Fruit fly (Drosophila melanogaster) whole organism, embryonic: ENCODE data around the gene Hexim.

Experiments
- ATbp ChIP-seq: fragments of 200-800 bp; sonication (Bioruptor generic); optimal IDR thresholded peaks from 2 replicates; lab custom pipeline; 2017; ENCODE audit warnings: missing biosample characterization, mild to moderate bottlenecking, missing genetic modification characterization, missing genetic modification reagents
- C15 ChIP-seq: fragments of 200-800 bp; sonication (Bioruptor generic); IDR thresholded peaks from 3 replicates; pipeline ENCODE4 v1.3.6; 2022; ENCODE audit warnings: missing biosample characterization, missing genetic modification characterization
- CG10147 ChIP-seq: fragments of 200-800 bp; sonication (Bioruptor generic); optimal IDR thresholded peaks from 2 replicates; lab custom pipeline; 2019; ENCODE audit warnings: missing biosample characterization, mild to moderate bottlenecking, missing genetic modification characterization, moderate library complexity
- CG10462 ChIP-seq: fragments of 200-800 bp; sonication (Bioruptor generic); optimal IDR thresholded peaks from 2 replicates; lab custom pipeline; 2016; ENCODE audit warnings: missing biosample characterization, missing genetic modification characterization
- CG12299 ChIP-seq: fragments of 200-800 bp; sonication (Bioruptor generic); optimal IDR thresholded peaks from 2 replicates; lab custom pipeline; 2018; ENCODE audit warnings: missing biosample characterization, mild to moderate bottlenecking, missing genetic modification characterization
- CG15073 ChIP-seq: fragments of 200-800 bp; sonication (Bioruptor generic); optimal IDR thresholded peaks from 2 replicates; lab custom pipeline; 2016; ENCODE audit warnings: missing biosample characterization, missing genetic modification characterization
- CG15479 ChIP-seq: fragments of 200-800 bp; sonication (Bioruptor generic); optimal IDR thresholded peaks from 3 replicates; lab custom pipeline; 2019; ENCODE audit warnings: missing biosample characterization, mild to moderate bottlenecking, missing genetic modification characterization, moderate library complexity
- CG16813 ChIP-seq: fragments of 200-800 bp; sonication (Bioruptor generic); IDR thresholded peaks from 3 replicates; pipeline ENCODE4 v1.3.6; 2022; ENCODE audit warnings: missing biosample characterization, missing genetic modification characterization; ENCODE audit not compliant: partially characterized antibody
- CG17361 ChIP-seq: fragments of 200-800 bp; sonication (Bioruptor generic); IDR thresholded peaks from 3 replicates; pipeline ENCODE4 v1.3.6; 2022; ENCODE audit warnings: missing biosample characterization, missing genetic modification characterization
- CG31388 ChIP-seq: fragments of 200-800 bp; sonication (Bioruptor generic); optimal IDR thresholded peaks from 2 replicates; lab custom pipeline; 2016; ENCODE audit warnings: missing biosample characterization, missing genetic modification characterization
- CG32532 ChIP-seq: fragments of 200-800 bp; sonication (Bioruptor generic); IDR thresholded peaks from 2 replicates; pipeline ENCODE4 v1.3.6; 2022; ENCODE audit warnings: missing biosample characterization, missing genetic modification characterization
- CG34422 ChIP-seq: fragments of 200-800 bp; sonication (Bioruptor generic); IDR thresholded peaks from 3 replicates; pipeline ENCODE4 v1.3.6; 2022; ENCODE audit warnings: missing biosample characterization, missing genetic modification characterization
- CG4328 ChIP-seq: fragments of 200-800 bp; sonication (Bioruptor generic); optimal IDR thresholded peaks from 3 replicates; lab custom pipeline; 2017; ENCODE audit warnings: missing biosample characterization, missing genetic modification reagents, missing genetic modification characterization
- CG4617 ChIP-seq: fragments of 200-800 bp; sonication (Bioruptor generic); optimal IDR thresholded peaks from 3 replicates; lab custom pipeline; 2016; ENCODE audit warnings: missing biosample characterization, missing genetic modification characterization, borderline replicate concordance
- CG4730 ChIP-seq: fragments of 200-800 bp; sonication (Bioruptor generic); IDR thresholded peaks from 2 replicates; pipeline ENCODE4 v1.3.6; 2022; ENCODE audit warnings: missing biosample characterization, missing genetic modification characterization
- CG7357 ChIP-seq: fragments of 200-800 bp; sonication (Bioruptor generic); IDR thresholded peaks from 3 replicates; pipeline ENCODE4 v1.3.6; 2022; ENCODE audit warnings: missing biosample characterization, missing genetic modification characterization
- CG9727 ChIP-seq: fragments of 200-800 bp; sonication (Bioruptor generic); optimal IDR thresholded peaks from 3 replicates; lab custom pipeline; 2017; ENCODE audit warnings: missing biosample characterization, mild to moderate bottlenecking, missing genetic modification characterization
- CG9797 ChIP-seq: fragments of 200-800 bp; sonication (Bioruptor generic); optimal IDR thresholded peaks from 3 replicates; lab custom pipeline; 2018; ENCODE audit warnings: missing biosample characterization, mild to moderate bottlenecking, missing genetic modification characterization
- CkIIα-i1 ChIP-seq: fragments of 200-800 bp; sonication (Bioruptor generic); IDR thresholded peaks from 2 replicates; pipeline ENCODE4 v1.3.6; 2022; ENCODE audit warnings: missing biosample characterization, missing genetic modification characterization
- Drgx ChIP-seq: fragments of 200-800 bp; sonication (Bioruptor generic); IDR thresholded peaks from 2 replicates; pipeline ENCODE4 v1.3.6; 2022; ENCODE audit warnings: missing biosample characterization, missing genetic modification characterization
- Fer1 ChIP-seq: fragments of 200-800 bp; sonication (Bioruptor generic); optimal IDR thresholded peaks from 2 replicates; lab custom pipeline; 2017; ENCODE audit warnings: missing biosample characterization, mild to moderate bottlenecking, missing genetic modification characterization
- Lim3 ChIP-seq: fragments of 200-800 bp; sonication (Bioruptor generic); IDR thresholded peaks from 2 replicates; pipeline ENCODE4 v1.3.6; 2022; ENCODE audit warnings: missing biosample characterization, missing genetic modification characterization
- Oli ChIP-seq: fragments of 200-800 bp; sonication (Bioruptor generic); optimal IDR thresholded peaks from 2 replicates; lab custom pipeline; 2018; ENCODE audit warnings: missing biosample characterization, mild to moderate bottlenecking, missing genetic modification characterization, moderate library complexity
- Vsx1 ChIP-seq: fragments of 200-800 bp; sonication (Bioruptor generic); optimal IDR thresholded peaks from 2 replicates; lab custom pipeline; 2017; ENCODE audit warnings: missing biosample characterization, mild to moderate bottlenecking, missing genetic modification characterization, missing genetic modification reagents
- abd-A ChIP-seq: fragments of 200-800 bp; sonication (Bioruptor generic); optimal IDR thresholded peaks from 3 replicates; lab custom pipeline; 2019; ENCODE audit warnings: missing biosample characterization, mild to moderate bottlenecking, missing genetic modification characterization, moderate library complexity
- aop ChIP-seq: fragments of 200-800 bp; sonication (Bioruptor generic); IDR thresholded peaks from 2 replicates; pipeline ENCODE4 v1.3.6; 2022; ENCODE audit warnings: missing biosample characterization, missing genetic modification characterization
- bigmax ChIP-seq: fragments of 200-800 bp; sonication (Bioruptor generic); optimal IDR thresholded peaks from 2 replicates; lab custom pipeline; 2018; ENCODE audit warnings: missing biosample characterization, mild to moderate bottlenecking, missing genetic modification characterization
- bsh ChIP-seq, 2 experiments: fragments of 200-800 bp; sonication (Bioruptor generic); optimal IDR thresholded peaks; 2 replicates each; lab custom pipeline; 2017 to 2018; ENCODE audit warnings: mild to moderate bottlenecking in 2 of 2, missing biosample characterization in 2 of 2, missing genetic modification characterization in 2 of 2, moderate library complexity in 1 of 2
- btn ChIP-seq: fragments of 200-800 bp; sonication (Bioruptor generic); optimal IDR thresholded peaks from 2 replicates; lab custom pipeline; 2016; ENCODE audit warnings: missing biosample characterization, missing genetic modification characterization
- cas ChIP-seq: fragments of 200-800 bp; sonication (Bioruptor generic); IDR thresholded peaks from 2 replicates; pipeline ENCODE4 v1.3.6; 2022; ENCODE audit warnings: missing biosample characterization, missing genetic modification characterization
- crc ChIP-seq: fragments of 200-800 bp; sonication (Bioruptor generic); optimal IDR thresholded peaks from 2 replicates; lab custom pipeline; 2016; ENCODE audit warnings: missing biosample characterization, missing genetic modification characterization
- eyg ChIP-seq: fragments of 200-800 bp; sonication (Bioruptor generic); optimal IDR thresholded peaks from 3 replicates; lab custom pipeline; 2016; ENCODE audit warnings: missing biosample characterization, missing genetic modification characterization
- gcm2 ChIP-seq: fragments of 200-800 bp; sonication (Bioruptor generic); optimal IDR thresholded peaks from 2 replicates; lab custom pipeline; 2016; ENCODE audit warnings: missing biosample characterization, missing genetic modification characterization
- gro ChIP-seq: fragments of 200-800 bp; sonication (Bioruptor generic); optimal IDR thresholded peaks from 2 replicates; lab custom pipeline; 2016; ENCODE audit warnings: missing biosample characterization, missing genetic modification characterization
- ham ChIP-seq: fragments of 200-800 bp; sonication (Bioruptor generic); IDR thresholded peaks from 2 replicates; pipeline ENCODE4 v1.3.6; 2022; ENCODE audit warnings: missing biosample characterization, missing genetic modification characterization
- hkb ChIP-seq, 2 experiments: fragments of 200-800 bp in 1 of 2; fragments of >200 bp in 1 of 2; sonication (Bioruptor generic) in 1 of 2; IDR thresholded peaks in 1 of 2; optimal IDR thresholded peaks in 1 of 2; 2 replicates each; pipeline versions ENCODE4 v1.3.6 to Lab custom; 2017 to 2022; ENCODE audit warnings: missing biosample characterization in 1 of 2, missing genetic modification characterization in 1 of 2
- jing ChIP-seq: fragments of 200-800 bp; sonication (Bioruptor generic); optimal IDR thresholded peaks from 2 replicates; lab custom pipeline; 2018; ENCODE audit warnings: missing biosample characterization, mild to moderate bottlenecking, missing genetic modification characterization
- lmd ChIP-seq: fragments of 200-800 bp; sonication (Bioruptor generic); IDR thresholded peaks from 2 replicates; pipeline ENCODE4 v1.3.6; 2022; ENCODE audit warnings: missing biosample characterization, missing genetic modification characterization
- luna ChIP-seq: fragments of 200-800 bp; sonication (Bioruptor generic); optimal IDR thresholded peaks from 2 replicates; lab custom pipeline; 2016; ENCODE audit warnings: missing biosample characterization, missing genetic modification characterization
- mam ChIP-seq: fragments of 200-800 bp; sonication (Bioruptor generic); optimal IDR thresholded peaks from 3 replicates; lab custom pipeline; 2016; ENCODE audit warnings: missing biosample characterization, missing genetic modification characterization
- nmo ChIP-seq: fragments of 200-800 bp; sonication (Bioruptor generic); optimal IDR thresholded peaks from 2 replicates; lab custom pipeline; 2018; ENCODE audit warnings: missing biosample characterization, mild to moderate bottlenecking, missing genetic modification characterization, moderate library complexity
- pho ChIP-seq: fragments of 200-800 bp; sonication (Bioruptor generic); optimal IDR thresholded peaks from 2 replicates; lab custom pipeline; 2016; ENCODE audit warnings: missing biosample characterization, missing genetic modification characterization
- prd ChIP-seq, 3 experiments: fragments of >200 bp in 2 of 3; fragments of 200-800 bp in 1 of 3; sonication (Bioruptor generic) in 1 of 3; optimal IDR thresholded peaks in 2 of 3; IDR thresholded peaks in 1 of 3; 2 replicates in 2 of 3; 3 replicates in 1 of 3; pipeline versions ENCODE4 v1.3.6 to Lab custom; 2017 to 2022; ENCODE audit warnings: missing biosample characterization in 1 of 3, missing genetic modification characterization in 1 of 3
- pzg ChIP-seq: fragments of 200-800 bp; sonication (Bioruptor generic); optimal IDR thresholded peaks from 3 replicates; lab custom pipeline; 2018; ENCODE audit warnings: missing biosample characterization, mild to moderate bottlenecking, missing genetic modification characterization, moderate library complexity
- shn ChIP-seq: fragments of 200-800 bp; sonication (Bioruptor generic); optimal IDR thresholded peaks from 3 replicates; lab custom pipeline; 2016; ENCODE audit warnings: missing biosample characterization, missing genetic modification characterization
- sima ChIP-seq: fragments of 200-800 bp; sonication (Bioruptor generic); optimal IDR thresholded peaks from 2 replicates; lab custom pipeline; 2016; ENCODE audit warnings: missing biosample characterization, missing genetic modification characterization
- twi ChIP-seq: fragments of 200-800 bp; optimal IDR thresholded peaks from 2 replicates; lab custom pipeline; 2019; ENCODE audit warnings: missing biosample characterization, mild to moderate bottlenecking, missing genetic modification characterization, moderate library complexity
- z ChIP-seq: fragments of 200-800 bp; sonication (Bioruptor generic); IDR thresholded peaks from 3 replicates; pipeline ENCODE4 v1.3.6; 2022; ENCODE audit warnings: missing biosample characterization, missing genetic modification characterization

The Hexim gene

dm6 chr3R:14656760-14657604 is 2.3 kb upstream of the Hexim start, which contains the start of gene CG3505 (continued):
- TF ChIP-seq prd (optimal IDR thresholded peaks at IDR 0.05; lab: Kevin White, UChicago) = no peak
- 0 out of 3 replicates have a peak, but pooled peaks have one; percentile 22 for TF ChIP-seq prd (GFP tag; IDR thresholded peaks at IDR 0.05; lab: Robert Waterston, UW)
- TF ChIP-seq CkIIα-i1 (GFP tag; lab: Robert Waterston, UW) = no peak
- TF ChIP-seq Fer1 (GFP tag; lab: Kevin White, UChicago) = peak; percentile 71
- peak; percentile 54; the same call in 1 of the 2 replicates for TF ChIP-seq CG32532 (GFP tag; lab: Robert Waterston, UW)
- no peak for TF ChIP-seq CG10462
- no peak for TF ChIP-seq shn
- no peak for TF ChIP-seq twi (tag; lab: Kevin White, UChicago)
- TF ChIP-seq Vsx1 (GFP tag; lab: Kevin White, UChicago) = no peak
- TF ChIP-seq lmd (GFP tag; lab: Robert Waterston, UW) = peak; percentile 14; the same call in 1 of the 2 replicates
- TF ChIP-seq nmo = peak; percentile 18
- TF ChIP-seq pho = no peak
- TF ChIP-seq abd-A (tag; lab: Kevin White, UChicago) = no peak
- no peak for TF ChIP-seq jing
- peak; percentile 40 for TF ChIP-seq CG4328
- TF ChIP-seq CG16813 (GFP tag; lab: Robert Waterston, UW) = peak; percentile 16; the same call in 1 of the 3 replicates
- no peak for TF ChIP-seq C15 (GFP tag; lab: Robert Waterston, UW)
- peak; percentile 24 for TF ChIP-seq CG10147 (GFP tag; lab: Kevin White, UChicago)
- TF ChIP-seq cas (GFP tag; lab: Robert Waterston, UW) = no peak
- TF ChIP-seq CG15479 (GFP tag; lab: Kevin White, UChicago) = no peak
- no peak for TF ChIP-seq CG7357 (GFP tag; lab: Robert Waterston, UW)
- no peak for TF ChIP-seq z (GFP tag; lab: Robert Waterston, UW)
- no peak for TF ChIP-seq CG4730 (GFP tag; lab: Robert Waterston, UW)
- TF ChIP-seq ham = no peak
- peak; percentile 96 for TF ChIP-seq pzg
- no peak for TF ChIP-seq hkb (optimal IDR thresholded peaks at IDR 0.05; lab: Kevin White, UChicago)
- peak; percentile 57 for TF ChIP-seq hkb (GFP tag; IDR thresholded peaks at IDR 0.05; lab: Robert Waterston, UW)
- peak; percentile 2 for TF ChIP-seq CG12299
- peak; percentile 41 for TF ChIP-seq mam (GFP tag; lab: Kevin White, UChicago)
- TF ChIP-seq eyg = peak; percentile 29
- TF ChIP-seq CG31388 = no peak
- TF ChIP-seq crc (GFP tag; lab: Kevin White, UChicago) = no peak
- TF ChIP-seq Oli = no peak
- TF ChIP-seq Drgx (GFP tag; lab: Robert Waterston, UW) = peak; percentile 64; the same call in 1 of the 2 replicates
- TF ChIP-seq bsh (GFP tag; optimal IDR thresholded peaks at IDR 0.05; lab: Kevin White, UChicago) = no peak
- peak; percentile 15 for TF ChIP-seq gcm2
- TF ChIP-seq CG15073 (GFP tag; lab: Kevin White, UChicago) = no peak
- peak; percentile 3 for TF ChIP-seq ATbp (GFP tag; lab: Kevin White, UChicago)
- TF ChIP-seq CG34422 (GFP tag; lab: Robert Waterston, UW) = no peak
- no peak for TF ChIP-seq luna (GFP tag; lab: Kevin White, UChicago)
- TF ChIP-seq bigmax (GFP tag; lab: Kevin White, UChicago) = no peak
- TF ChIP-seq btn (GFP tag; lab: Kevin White, UChicago) = no peak
- TF ChIP-seq CG17361 (GFP tag; lab: Robert Waterston, UW) = peak; percentile 43; the same call in 1 of the 3 replicates
- no peak for TF ChIP-seq Lim3 (GFP tag; lab: Robert Waterston, UW)
- no peak for TF ChIP-seq CG4617
- TF ChIP-seq aop (GFP tag; lab: Robert Waterston, UW) = no peak
- TF ChIP-seq CG9727 (GFP tag; lab: Kevin White, UChicago) = no peak
- peak; percentile 96 for TF ChIP-seq CG9797
- TF ChIP-seq sima (GFP tag; lab: Kevin White, UChicago) = no peak
- TF ChIP-seq gro (GFP tag; lab: Kevin White, UChicago) = peak; percentile 30
